Fruit fly (Drosophila melanogaster): ENCODE measurements around the gene mkg-p.
A peak's percentile ranks its signal among the peaks of the same experiment; 100 is the strongest.

mkg-p gene

DNA sequence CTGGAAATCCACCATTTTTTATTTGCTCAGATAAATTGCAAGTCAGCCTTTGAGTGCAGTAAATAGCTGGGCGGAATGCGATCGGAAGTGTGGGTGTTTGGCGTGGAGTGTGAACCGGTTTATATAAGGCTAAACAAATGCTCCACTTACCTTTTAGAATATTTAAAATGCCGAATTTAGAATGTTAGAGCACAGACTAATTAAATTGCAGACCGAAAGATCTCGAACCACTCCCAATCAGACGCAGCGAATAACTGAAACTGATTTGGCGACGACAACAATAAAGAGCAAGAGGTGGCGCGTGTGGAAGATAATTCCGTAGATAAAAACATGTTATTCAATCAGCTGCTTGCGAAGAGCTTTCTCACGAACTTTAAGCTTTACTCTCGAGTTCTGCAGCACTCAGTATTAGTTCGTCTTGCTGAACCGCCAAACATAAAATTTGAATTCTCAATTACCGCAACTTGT is 44.4 kb downstream of the mkg-p start, which contains the start of gene Idh (continued):
- TF ChIP-seq E2f2 (GFP tag; IDR thresholded peaks at IDR 0.05) (peak; percentile 100), Ets97D (GFP tag; optimal IDR thresholded peaks at IDR 0.05) (no peak), oc (tag; optimal IDR thresholded peaks at IDR 0.05) (no peak), CG14667 (GFP tag; IDR thresholded peaks at IDR 0.05) (no peak), tin (GFP tag; optimal IDR thresholded peaks at IDR 0.05) (no peak), tio (GFP tag; optimal IDR thresholded peaks at IDR 0.05) (no peak), gt (GFP tag; IDR thresholded peaks at IDR 0.05) (no peak), CG7372 (GFP tag; IDR thresholded peaks at IDR 0.05) (no peak), CG1832 (GFP tag; optimal IDR thresholded peaks at IDR 0.05) (no peak), gcm (GFP tag; optimal IDR thresholded peaks at IDR 0.05) (no peak), ap (GFP tag; IDR thresholded peaks at IDR 0.05) (no peak), ken (GFP tag; IDR thresholded peaks at IDR 0.05) (peak; percentile 38; the same call in 1 of the 3 replicates), CG11696 (GFP tag; IDR thresholded peaks at IDR 0.05) (no peak), prd (optimal IDR thresholded peaks at IDR 0.05) (no peak), prd (GFP tag; IDR thresholded peaks at IDR 0.05) (no peak), Hey (tag; optimal IDR thresholded peaks at IDR 0.05) (peak; percentile 42), tna (GFP tag; IDR thresholded peaks at IDR 0.05; ENCODE audit: partially characterized antibody) (0 out of 2 replicates have a peak, but pooled peaks have one; percentile 45), bcd (GFP tag; optimal IDR thresholded peaks at IDR 0.05) (no peak), salm (tag; optimal IDR thresholded peaks at IDR 0.05) (peak; percentile 13), zfh2 (GFP tag; optimal IDR thresholded peaks at IDR 0.05) (no peak), CG12744 (GFP tag; optimal IDR thresholded peaks at IDR 0.05) (no peak), CG4730 (GFP tag; IDR thresholded peaks at IDR 0.05) (no peak), Hand (GFP tag; optimal IDR thresholded peaks at IDR 0.05) (peak; percentile 54), cas (GFP tag; IDR thresholded peaks at IDR 0.05) (no peak), bigmax (GFP tag; optimal IDR thresholded peaks at IDR 0.05) (no peak), odd (GFP tag; optimal IDR thresholded peaks at IDR 0.05) (peak; percentile 29), sens-2 (GFP tag; IDR thresholded peaks at IDR 0.05) (peak; percentile 36; the same call in 1 of the 2 replicates), grn (GFP tag; optimal IDR thresholded peaks at IDR 0.05) (peak; percentile 54), CG2202 (tag; optimal IDR thresholded peaks at IDR 0.05) (no peak), Gug (GFP tag; IDR thresholded peaks at IDR 0.05) (no peak), tx (GFP tag; optimal IDR thresholded peaks at IDR 0.05) (no peak), bsh (GFP tag; optimal IDR thresholded peaks at IDR 0.05) (no peak), bab2 (GFP tag; optimal IDR thresholded peaks at IDR 0.05) (no peak), vfl (GFP tag; optimal IDR thresholded peaks at IDR 0.05) (no peak), slp2 (GFP tag; optimal IDR thresholded peaks at IDR 0.05) (no peak), grau (tag; optimal IDR thresholded peaks at IDR 0.05) (peak; percentile 20), Chrac-16 (GFP tag; optimal IDR thresholded peaks at IDR 0.05) (no peak), CG6791 (GFP tag; IDR thresholded peaks at IDR 0.05; ENCODE audit: partially characterized antibody) (0 out of 3 replicates have a peak, but pooled peaks have one; percentile 31), abd-A (tag; optimal IDR thresholded peaks at IDR 0.05) (peak; percentile 76), cad (GFP tag; optimal IDR thresholded peaks at IDR 0.05) (no peak), CG16779 (GFP tag; IDR thresholded peaks at IDR 0.05) (no peak), CkIIα-i1 (GFP tag; IDR thresholded peaks at IDR 0.05) (no peak), CG5180 (GFP tag; optimal IDR thresholded peaks at IDR 0.05) (no peak), Dad (GFP tag; optimal IDR thresholded peaks at IDR 0.05) (no peak), ara (GFP tag; IDR thresholded peaks at IDR 0.05) (0 out of 2 replicates have a peak, but pooled peaks have one; percentile 28), CG11695 (GFP tag; IDR thresholded peaks at IDR 0.05) (no peak), CG8388 (GFP tag; optimal IDR thresholded peaks at IDR 0.05) (no peak), CG3065 (GFP tag; optimal IDR thresholded peaks at IDR 0.05) (no peak), pb (GFP tag; optimal IDR thresholded peaks at IDR 0.05) (no peak), da (GFP tag; optimal IDR thresholded peaks at IDR 0.05) (no peak), gsb (GFP tag; IDR thresholded peaks at IDR 0.05) (no peak), CG31224 (GFP tag; IDR thresholded peaks at IDR 0.05) (no peak)

All from whole organism, embryonic.